Worm (Caenorhabditis elegans) whole organism, midembryonic: ENCODE measurements around the gene abhd-5.2.

Experiments
- T22C8.4 ChIP-seq: fragments of 200-800 bp; sonication (Bioruptor generic); IDR thresholded peaks from 2 replicates; pipeline ENCODE4 v1.3.6; 2022; ENCODE audit warnings: missing genetic modification characterization, missing compliant biosample characterization
- cog-1 ChIP-seq: sonication (generic microtip); optimal IDR thresholded peaks from 2 replicates; lab custom pipeline; 2016; ENCODE audit warnings: missing genetic modification characterization, missing compliant biosample characterization
- flt-1 ChIP-seq: fragments of 200-800 bp; sonication (Bioruptor generic); IDR thresholded peaks from 2 replicates; pipeline ENCODE4 v1.3.6; 2022; ENCODE audit warnings: missing genetic modification characterization, missing compliant biosample characterization
- klf-2 ChIP-seq: fragments of 200-800 bp; sonication (Bioruptor generic); conservative IDR thresholded peaks from 2 replicates; pipeline ENCODE4 v1.3.6; 2022; ENCODE audit warnings: missing genetic modification reagents, missing genetic modification characterization, missing compliant biosample characterization
- med-1 ChIP-seq: sonication (generic microtip); optimal IDR thresholded peaks from 2 replicates; lab custom pipeline; 2017; ENCODE audit warnings: missing genetic modification characterization, mild to moderate bottlenecking, missing compliant biosample characterization, antibody characterized with exemption, missing genetic modification reagents; ENCODE audit not compliant: insufficient read depth
- ref-1 ChIP-seq: fragments of 200-800 bp; sonication (Bioruptor generic); conservative IDR thresholded peaks from 2 replicates; pipeline ENCODE4 v1.3.6; 2022; ENCODE audit warnings: missing genetic modification reagents, missing genetic modification characterization, missing compliant biosample characterization
- tab-1 ChIP-seq: fragments of 200-800 bp; sonication (Bioruptor generic); IDR thresholded peaks from 2 replicates; pipeline ENCODE4 v1.3.6; 2022; ENCODE audit warnings: missing genetic modification characterization, missing compliant biosample characterization
- ztf-23 ChIP-seq: fragments of 200-800 bp; sonication (Bioruptor generic); IDR thresholded peaks from 2 replicates; pipeline ENCODE4 v1.3.6; 2022; ENCODE audit warnings: missing genetic modification reagents, missing genetic modification characterization, missing compliant biosample characterization
- ztf-29 ChIP-seq: fragments of 200-800 bp; sonication (Bioruptor generic); IDR thresholded peaks from 2 replicates; pipeline ENCODE4 v1.3.6; 2022; ENCODE audit warnings: missing genetic modification reagents, missing genetic modification characterization, missing compliant biosample characterization

DNA sequence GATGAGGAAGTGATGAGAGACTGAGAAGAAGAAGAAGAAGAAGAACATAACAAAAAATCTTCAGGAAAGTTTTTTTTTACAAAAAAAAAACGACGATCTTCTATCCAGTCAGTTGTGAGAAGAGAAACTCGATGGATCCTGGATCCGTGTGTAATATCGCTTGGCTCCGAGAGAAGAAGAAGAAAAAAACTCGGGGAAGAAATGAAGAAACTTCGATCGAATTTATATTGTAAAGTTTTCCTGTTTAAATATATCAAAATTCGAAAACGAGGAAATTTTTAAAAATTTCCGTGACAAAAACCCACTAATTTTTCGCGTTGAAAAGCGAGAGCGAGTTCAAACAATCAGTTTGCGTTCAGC lies 21.2 kb upstream of the abhd-5.2 start, which contains the start of gene adss-1:
- TF ChIP-seq ref-1 (GFP tag; lab: Robert Waterston, UW) (no peak), med-1 (GFP tag; lab: Kevin White, UChicago) (no peak), flt-1 (GFP tag; lab: Robert Waterston, UW) (no peak), ztf-23 (GFP tag; lab: Robert Waterston, UW) (no peak), cog-1 (tag; lab: Kevin White, UChicago) (no peak), klf-2 (no peak), tab-1 (GFP tag; lab: Robert Waterston, UW) (no peak), T22C8.4 (GFP tag; lab: Robert Waterston, UW) (no peak), ztf-29 (GFP tag; lab: Robert Waterston, UW) (no peak)
